Fruit fly (Drosophila melanogaster) whole organism, embryonic: Measurements from ENCODE around the gene St2.

Source experiments
- CG11560 ChIP-seq: fragments of 200-800 bp; sonication (Bioruptor generic); IDR thresholded peaks from 3 replicates; pipeline ENCODE4 v1.3.6; 2022; ENCODE audit warnings: missing biosample characterization, missing genetic modification characterization
- CG11695 ChIP-seq: fragments of 200-800 bp; sonication (Bioruptor generic); IDR thresholded peaks from 3 replicates; pipeline ENCODE4 v1.3.6; 2022; ENCODE audit warnings: missing biosample characterization, missing genetic modification characterization
- CG12299 ChIP-seq: fragments of 200-800 bp; sonication (Bioruptor generic); optimal IDR thresholded peaks from 2 replicates; lab custom pipeline; 2018; ENCODE audit warnings: missing biosample characterization, mild to moderate bottlenecking, missing genetic modification characterization
- CG12659 ChIP-seq: fragments of 200-800 bp; sonication (Bioruptor generic); optimal IDR thresholded peaks from 3 replicates; lab custom pipeline; 2017; ENCODE audit warnings: mild to moderate bottlenecking, missing biosample characterization, missing genetic modification reagents, missing genetic modification characterization
- CG14860 ChIP-seq: fragments of 200-800 bp; sonication (Bioruptor generic); IDR thresholded peaks from 3 replicates; pipeline ENCODE4 v1.3.6; 2022; ENCODE audit warnings: missing biosample characterization, missing genetic modification characterization; ENCODE audit not compliant: partially characterized antibody
- CG1647 ChIP-seq: fragments of 200-800 bp; sonication (Bioruptor generic); optimal IDR thresholded peaks from 3 replicates; lab custom pipeline; 2016; ENCODE audit warnings: missing biosample characterization, missing genetic modification characterization
- CG17186 ChIP-seq: fragments of 200-800 bp; sonication (Bioruptor generic); optimal IDR thresholded peaks from 3 replicates; lab custom pipeline; 2017; ENCODE audit warnings: missing biosample characterization, missing genetic modification reagents, missing genetic modification characterization
- CG17328 ChIP-seq: fragments of 200-800 bp; sonication (Bioruptor generic); IDR thresholded peaks from 2 replicates; pipeline ENCODE4 v1.3.6; 2022; ENCODE audit warnings: missing biosample characterization, missing genetic modification characterization
- CG4360 ChIP-seq: fragments of 200-800 bp; sonication (Bioruptor generic); IDR thresholded peaks from 2 replicates; pipeline ENCODE4 v1.3.6; 2022; ENCODE audit warnings: missing biosample characterization, missing genetic modification characterization
- CG5245 ChIP-seq: fragments of 200-800 bp; sonication (Bioruptor generic); optimal IDR thresholded peaks from 3 replicates; lab custom pipeline; 2016; ENCODE audit warnings: missing biosample characterization, missing genetic modification characterization
- CG8924 ChIP-seq: fragments of 200-800 bp; optimal IDR thresholded peaks from 3 replicates; lab custom pipeline; 2019; ENCODE audit warnings: missing biosample characterization, mild to moderate bottlenecking, missing genetic modification characterization, moderate library complexity
- CG9437 ChIP-seq: fragments of 200-800 bp; sonication (Bioruptor generic); optimal IDR thresholded peaks from 2 replicates; lab custom pipeline; 2018; ENCODE audit warnings: missing biosample characterization, mild to moderate bottlenecking, missing genetic modification characterization
- Lpt ChIP-seq: fragments of >200 bp; optimal IDR thresholded peaks from 2 replicates; lab custom pipeline; 2018; ENCODE audit warnings: missing biosample characterization, missing genetic modification characterization
- MBD-R2 ChIP-seq: fragments of 200-800 bp; sonication (Bioruptor generic); IDR thresholded peaks from 2 replicates; pipeline ENCODE4 v1.3.6; 2022; ENCODE audit warnings: missing biosample characterization, missing genetic modification characterization
- NFAT ChIP-seq: fragments of 200-800 bp; sonication (Bioruptor generic); IDR thresholded peaks from 2 replicates; pipeline ENCODE4 v1.3.6; 2022; ENCODE audit warnings: missing biosample characterization, missing genetic modification characterization
- Oli ChIP-seq: fragments of 200-800 bp; sonication (Bioruptor generic); optimal IDR thresholded peaks from 2 replicates; lab custom pipeline; 2018; ENCODE audit warnings: missing biosample characterization, mild to moderate bottlenecking, missing genetic modification characterization, moderate library complexity
- PHDP ChIP-seq: fragments of 200-800 bp; sonication (Bioruptor generic); optimal IDR thresholded peaks from 3 replicates; lab custom pipeline; 2018; ENCODE audit warnings: missing biosample characterization, mild to moderate bottlenecking, missing genetic modification characterization, moderate library complexity
- Pdp1 ChIP-seq, 2 experiments: fragments of 200-800 bp; sonication (Bioruptor generic); optimal IDR thresholded peaks; 3 replicates each; lab custom pipeline; 2016; ENCODE audit warnings: missing biosample characterization in 2 of 2, missing genetic modification characterization in 2 of 2, mild to moderate bottlenecking in 1 of 2, moderate library complexity in 1 of 2
- Scr ChIP-seq: fragments of 200-800 bp; sonication (Bioruptor generic); IDR thresholded peaks from 2 replicates; pipeline ENCODE4 v1.3.6; 2022; ENCODE audit warnings: missing biosample characterization, missing genetic modification characterization; ENCODE audit not compliant: partially characterized antibody
- Spps ChIP-seq: fragments of 200-800 bp; sonication (Bioruptor generic); optimal IDR thresholded peaks from 2 replicates; lab custom pipeline; 2018; ENCODE audit warnings: missing biosample characterization, mild to moderate bottlenecking, missing genetic modification characterization
- Sry-β ChIP-seq: fragments of 200-800 bp; sonication (Bioruptor generic); optimal IDR thresholded peaks from 2 replicates; lab custom pipeline; 2018; ENCODE audit warnings: missing biosample characterization, mild to moderate bottlenecking, missing genetic modification characterization, moderate library complexity
- Trl ChIP-seq, 3 experiments: fragments of >200 bp in 2 of 3; fragments of 200-800 bp in 1 of 3; sonication (Bioruptor generic) in 1 of 3; optimal IDR thresholded peaks; 2 replicates in 1 of 3; 3 replicates in 2 of 3; lab custom pipeline; 2016 to 2017; ENCODE audit warnings: missing biosample characterization in 1 of 3, missing genetic modification characterization in 1 of 3
- bbx ChIP-seq: fragments of 200-800 bp; sonication (Bioruptor generic); IDR thresholded peaks from 2 replicates; pipeline ENCODE4 v1.3.6; 2022; ENCODE audit warnings: missing biosample characterization, missing genetic modification characterization; ENCODE audit not compliant: partially characterized antibody
- corto ChIP-seq: fragments of 200-800 bp; sonication (Bioruptor generic); optimal IDR thresholded peaks from 2 replicates; lab custom pipeline; 2016; ENCODE audit warnings: missing biosample characterization, mild to moderate bottlenecking, missing genetic modification characterization, moderate library complexity
- dan ChIP-seq: fragments of 200-800 bp; sonication (Bioruptor generic); IDR thresholded peaks from 2 replicates; pipeline ENCODE4 v1.3.6; 2022; ENCODE audit warnings: missing biosample characterization, missing genetic modification characterization
- dm ChIP-seq: fragments of 200-800 bp; sonication (Bioruptor generic); optimal IDR thresholded peaks from 3 replicates; lab custom pipeline; 2016; ENCODE audit warnings: missing biosample characterization, missing genetic modification characterization
- ewg ChIP-seq: fragments of 200-800 bp; sonication (Bioruptor generic); optimal IDR thresholded peaks from 3 replicates; lab custom pipeline; 2017; ENCODE audit warnings: mild to moderate bottlenecking, missing biosample characterization, missing genetic modification reagents, missing genetic modification characterization
- gcm ChIP-seq: fragments of 200-800 bp; sonication (Bioruptor generic); optimal IDR thresholded peaks from 2 replicates; lab custom pipeline; 2019; ENCODE audit warnings: missing biosample characterization, mild to moderate bottlenecking, missing genetic modification characterization, moderate library complexity
- gro ChIP-seq: fragments of 200-800 bp; sonication (Bioruptor generic); optimal IDR thresholded peaks from 2 replicates; lab custom pipeline; 2016; ENCODE audit warnings: missing biosample characterization, missing genetic modification characterization
- hb ChIP-seq: fragments of 200-800 bp; sonication (Bioruptor generic); IDR thresholded peaks from 3 replicates; pipeline ENCODE4 v1.3.6; 2022; ENCODE audit warnings: missing biosample characterization, missing genetic modification characterization; ENCODE audit not compliant: partially characterized antibody
- hkb ChIP-seq, 2 experiments: fragments of 200-800 bp in 1 of 2; fragments of >200 bp in 1 of 2; sonication (Bioruptor generic) in 1 of 2; IDR thresholded peaks in 1 of 2; optimal IDR thresholded peaks in 1 of 2; 2 replicates each; pipeline versions ENCODE4 v1.3.6 to Lab custom; 2017 to 2022; ENCODE audit warnings: missing biosample characterization in 1 of 2, missing genetic modification characterization in 1 of 2
- ind ChIP-seq: fragments of 200-800 bp; sonication (Bioruptor generic); optimal IDR thresholded peaks from 3 replicates; lab custom pipeline; 2016; ENCODE audit warnings: missing biosample characterization, missing genetic modification characterization
- inv ChIP-seq: fragments of 200-800 bp; sonication (Bioruptor generic); IDR thresholded peaks from 2 replicates; pipeline ENCODE4 v1.3.6; 2022; ENCODE audit warnings: missing biosample characterization, missing genetic modification characterization; ENCODE audit not compliant: partially characterized antibody
- lbe ChIP-seq: fragments of 200-800 bp; sonication (Bioruptor generic); optimal IDR thresholded peaks from 2 replicates; lab custom pipeline; 2016; ENCODE audit warnings: missing biosample characterization, mild to moderate bottlenecking, missing genetic modification characterization
- mirr ChIP-seq: fragments of 200-800 bp; sonication (Bioruptor generic); optimal IDR thresholded peaks from 3 replicates; lab custom pipeline; 2018; ENCODE audit warnings: missing biosample characterization, mild to moderate bottlenecking, missing genetic modification characterization
- nerfin-1 ChIP-seq: fragments of 200-800 bp; sonication (Bioruptor generic); optimal IDR thresholded peaks from 3 replicates; lab custom pipeline; 2019; ENCODE audit warnings: missing biosample characterization, mild to moderate bottlenecking, missing genetic modification characterization, moderate library complexity
- org-1 ChIP-seq: fragments of 200-800 bp; sonication (Bioruptor generic); optimal IDR thresholded peaks from 2 replicates; lab custom pipeline; 2017; ENCODE audit warnings: missing biosample characterization, missing genetic modification characterization
- salm ChIP-seq: fragments of 200-800 bp; sonication (Bioruptor generic); optimal IDR thresholded peaks from 2 replicates; lab custom pipeline; 2018; ENCODE audit warnings: missing biosample characterization, mild to moderate bottlenecking, missing genetic modification characterization
- sima ChIP-seq: fragments of 200-800 bp; sonication (Bioruptor generic); optimal IDR thresholded peaks from 2 replicates; lab custom pipeline; 2016; ENCODE audit warnings: missing biosample characterization, missing genetic modification characterization
- sna ChIP-seq: fragments of 200-800 bp; sonication (Bioruptor generic); IDR thresholded peaks from 2 replicates; pipeline ENCODE4 v1.3.6; 2022; ENCODE audit warnings: missing biosample characterization, missing genetic modification characterization; ENCODE audit not compliant: partially characterized antibody
- sob ChIP-seq: fragments of 200-800 bp; sonication (Bioruptor generic); IDR thresholded peaks from 2 replicates; pipeline ENCODE4 v1.3.6; 2022; ENCODE audit warnings: missing biosample characterization, missing genetic modification characterization
- sug ChIP-seq: fragments of 200-800 bp; optimal IDR thresholded peaks from 2 replicates; lab custom pipeline; 2019; ENCODE audit warnings: missing biosample characterization, mild to moderate bottlenecking, missing genetic modification characterization, moderate library complexity
- tna ChIP-seq: fragments of 200-800 bp; sonication (Bioruptor generic); IDR thresholded peaks from 2 replicates; pipeline ENCODE4 v1.3.6; 2022; ENCODE audit warnings: missing biosample characterization, missing genetic modification characterization; ENCODE audit not compliant: partially characterized antibody
- tx ChIP-seq: fragments of 200-800 bp; sonication (Bioruptor generic); optimal IDR thresholded peaks from 2 replicates; lab custom pipeline; 2016; ENCODE audit warnings: missing biosample characterization, missing genetic modification characterization
- vfl ChIP-seq: fragments of 200-800 bp; sonication (Bioruptor generic); optimal IDR thresholded peaks from 2 replicates; lab custom pipeline; 2016; ENCODE audit warnings: missing biosample characterization, missing genetic modification characterization
- vvl ChIP-seq: fragments of 200-800 bp; sonication (Bioruptor generic); IDR thresholded peaks from 2 replicates; pipeline ENCODE4 v1.3.6; 2022; ENCODE audit warnings: missing biosample characterization, missing genetic modification characterization

The St2 gene

DNA sequence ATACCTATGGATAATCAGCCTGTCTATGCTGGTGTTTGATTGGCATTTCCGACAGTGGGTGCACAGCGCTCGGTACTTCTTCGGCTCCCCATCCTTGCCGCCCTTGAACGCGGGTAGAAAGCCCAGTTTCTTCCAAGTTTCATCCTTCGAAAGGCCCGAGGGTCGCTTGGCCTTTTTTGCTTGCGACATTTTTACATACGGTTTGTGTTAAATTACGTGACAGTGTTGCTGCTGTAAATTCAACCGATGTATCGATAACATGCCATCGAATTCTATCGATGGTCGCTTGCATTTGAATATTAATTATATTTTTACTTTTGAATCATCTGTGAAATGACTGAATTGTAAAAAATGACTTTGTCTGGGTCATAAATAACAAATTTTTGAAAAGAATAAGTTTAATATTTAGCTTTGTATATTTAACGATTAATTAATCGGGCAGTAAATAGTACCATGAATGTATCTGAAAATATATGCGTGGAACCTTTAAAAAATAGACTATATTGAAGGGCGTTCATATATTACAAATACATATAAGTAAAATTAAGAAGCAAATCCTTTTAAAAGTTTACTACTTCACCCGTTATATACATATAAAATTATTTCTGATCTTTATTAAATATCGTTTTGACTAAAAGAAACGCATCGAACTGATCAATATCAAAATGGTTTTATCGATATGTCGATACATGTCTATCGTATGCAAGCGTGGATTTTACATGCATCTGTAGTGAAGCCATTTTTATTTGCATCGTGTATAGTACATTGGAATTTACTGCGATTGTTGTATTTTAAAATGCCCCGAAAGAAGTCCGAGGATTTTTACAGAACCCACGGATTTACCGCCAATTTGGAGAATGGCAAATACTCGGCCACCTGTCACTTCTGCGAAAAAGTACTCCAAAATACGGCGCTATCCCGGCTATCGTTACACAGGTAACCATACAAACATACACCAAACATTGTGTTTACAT is 6.9 kb downstream of the St2 start, which contains the start of the genes Ibf2 and Ibf1 (continued):
- no peak for TF ChIP-seq dan
- no peak for TF ChIP-seq CG11695 (GFP tag; lab: Robert Waterston, UW)
- no peak for TF ChIP-seq Lpt (GFP tag; lab: Kevin White, UChicago)
- TF ChIP-seq salm (tag; lab: Kevin White, UChicago): no peak
- no peak for TF ChIP-seq org-1 (GFP tag; lab: Kevin White, UChicago)
- peak; percentile 33 for TF ChIP-seq CG12659 (GFP tag; lab: Kevin White, UChicago)
- TF ChIP-seq nerfin-1 (tag; lab: Kevin White, UChicago): peak; percentile 92
- TF ChIP-seq gro (GFP tag; lab: Kevin White, UChicago): no peak
- TF ChIP-seq CG17328 (GFP tag; lab: Robert Waterston, UW): no peak
- TF ChIP-seq ind (GFP tag; lab: Kevin White, UChicago): no peak
- no peak for TF ChIP-seq CG5245
- TF ChIP-seq CG4360 (GFP tag; lab: Robert Waterston, UW): no peak
- TF ChIP-seq lbe (GFP tag; lab: Kevin White, UChicago): no peak
- no peak for TF ChIP-seq vfl (GFP tag; lab: Kevin White, UChicago)
- TF ChIP-seq CG11560 (tag; lab: Robert Waterston, UW): no peak
- TF ChIP-seq sima: no peak
- peak; percentile 70 for TF ChIP-seq Sry-β (GFP tag; lab: Kevin White, UChicago)
- peak; percentile 75 for TF ChIP-seq CG14860 (GFP tag; lab: Robert Waterston, UW)
- no peak for TF ChIP-seq CG8924 (tag; lab: Kevin White, UChicago)
- TF ChIP-seq Trl (optimal IDR thresholded peaks at IDR 0.05; lab: Kevin White, UChicago): no peak
- TF ChIP-seq Trl (GFP tag; optimal IDR thresholded peaks at IDR 0.05; lab: Kevin White, UChicago): no peak
- TF ChIP-seq tna: peak; percentile 69
- TF ChIP-seq CG17186 (GFP tag; lab: Kevin White, UChicago): no peak
- peak; percentile 25 for TF ChIP-seq hkb (optimal IDR thresholded peaks at IDR 0.05; lab: Kevin White, UChicago)
- TF ChIP-seq hkb (GFP tag; IDR thresholded peaks at IDR 0.05; lab: Robert Waterston, UW): no peak
- no peak for TF ChIP-seq tx (GFP tag; lab: Kevin White, UChicago)
- no peak for TF ChIP-seq gcm (GFP tag; lab: Kevin White, UChicago)
- peak; percentile 58 for TF ChIP-seq MBD-R2

- TF ChIP-seq MBD-R2 (peak; percentile 87), Oli (tag; lab: Kevin White, UChicago) (no peak), sug (tag; lab: Kevin White, UChicago) (peak; percentile 80), CG1647 (GFP tag; lab: Kevin White, UChicago) (peak; percentile 10), corto (GFP tag; lab: Kevin White, UChicago) (no peak), ewg (GFP tag; lab: Kevin White, UChicago) (peak; percentile 52), sna (GFP tag; lab: Robert Waterston, UW) (peak; percentile 63), PHDP (peak; percentile 65), sob (peak; percentile 85), vvl (peak; percentile 77), Spps (no peak), NFAT (GFP tag; lab: Robert Waterston, UW) (peak; percentile 70; the same call in 1 of the 2 replicates), gcm (GFP tag; lab: Kevin White, UChicago) (peak; percentile 13), CG12299 (tag; lab: Kevin White, UChicago) (peak; percentile 43), CG9437 (GFP tag; lab: Kevin White, UChicago) (no peak), bbx (GFP tag; lab: Robert Waterston, UW) (peak; percentile 88), mirr (peak; percentile 25), Scr (peak; percentile 79), hb (GFP tag; lab: Robert Waterston, UW) (peak; percentile 72), dm (peak; percentile 32), inv (peak; percentile 71), Pdp1 (GFP tag; optimal IDR thresholded peaks at IDR 0.05; lab: Kevin White, UChicago) (peak in 1 of 2 experiments; percentile 33)
These were observed 8.9 kb downstream of the St2 start, which contains the start of gene ATP6AP2 for dm6 chr3R:9260421-9260973. Gene ATP6AP2, plus strand, starts transcription at chr3R:9260638.
